Worm (Caenorhabditis elegans): Measurements from ENCODE around the gene nhr-140.

ce11 chrV:6948225-6948624 lies 41.3 kb downstream of the nhr-140 start, which contains the start of gene Y57E12B.1:
- TF ChIP-seq lin-11 (tag; optimal IDR thresholded peaks at IDR 0.05), result no peak
- no peak for TF ChIP-seq K02D7.2 (tag; optimal IDR thresholded peaks at IDR 0.05)
- TF ChIP-seq pha-4 (tag; optimal IDR thresholded peaks at IDR 0.05), result no peak
- no peak for TF ChIP-seq ceh-18 (tag; optimal IDR thresholded peaks at IDR 0.05)
- no peak for TF ChIP-seq nfya-1 (tag; optimal IDR thresholded peaks at IDR 0.05)
- TF ChIP-seq unc-42 (tag; optimal IDR thresholded peaks at IDR 0.05), result no peak
- TF ChIP-seq ama-1 (optimal IDR thresholded peaks at IDR 0.05), result no peak
- TF ChIP-seq dmd-4 (tag; optimal IDR thresholded peaks at IDR 0.05; ENCODE audit: borderline replicate concordance), result no peak
- no peak for TF ChIP-seq C08G9.2 (tag; optimal IDR thresholded peaks at IDR 0.05)
